Fruit fly (Drosophila melanogaster): ENCODE data around the gene Spindly.

Spindly gene

dm6 chr2L:3478034-3478880, 51.9 kb downstream of the Spindly start, which contains the start of gene Thor (continued):
- peak; percentile 57; the same call in 1 of the 3 replicates for TF ChIP-seq CG11695 (GFP tag; IDR thresholded peaks at IDR 0.05)
- TF ChIP-seq HLH54F (GFP tag; optimal IDR thresholded peaks at IDR 0.05) = peak; percentile 54
- TF ChIP-seq ase (GFP tag; IDR thresholded peaks at IDR 0.05) = peak; percentile 67; the same call in 2 of the 3 replicates
- peak; percentile 62 for TF ChIP-seq CG16863 (GFP tag; optimal IDR thresholded peaks at IDR 0.05)
- TF ChIP-seq CG6683 (GFP tag; optimal IDR thresholded peaks at IDR 0.05) = peak; percentile 51
- peak; percentile 76 for TF ChIP-seq CG1024 (GFP tag; IDR thresholded peaks at IDR 0.05)
- peak; percentile 54; the same call in 2 of the 3 replicates for TF ChIP-seq z (GFP tag; IDR thresholded peaks at IDR 0.05)
- TF ChIP-seq pros (GFP tag; optimal IDR thresholded peaks at IDR 0.05) = peak; percentile 68
- TF ChIP-seq CG11723 (GFP tag; optimal IDR thresholded peaks at IDR 0.05) = peak; percentile 50
- no peak for TF ChIP-seq Oli (tag; optimal IDR thresholded peaks at IDR 0.05)
- TF ChIP-seq hth (optimal IDR thresholded peaks at IDR 0.05) = no peak
- TF ChIP-seq wek (GFP tag; optimal IDR thresholded peaks at IDR 0.05) = peak; percentile 82
- no peak for TF ChIP-seq Dip2 (GFP tag; IDR thresholded peaks at IDR 0.05)
- peak in 1 of 2 experiments; percentile 6 for TF ChIP-seq Hr78 (GFP tag; optimal IDR thresholded peaks at IDR 0.05)
- TF ChIP-seq CG12236 (GFP tag; optimal IDR thresholded peaks at IDR 0.05) = peak; percentile 46
- no peak for TF ChIP-seq CG17186 (GFP tag; optimal IDR thresholded peaks at IDR 0.05)
- TF ChIP-seq CG1647 (GFP tag; optimal IDR thresholded peaks at IDR 0.05) = peak; percentile 69
- no peak for TF ChIP-seq CG15073 (GFP tag; optimal IDR thresholded peaks at IDR 0.05)
- peak; percentile 71 for TF ChIP-seq CG9932 (GFP tag; IDR thresholded peaks at IDR 0.05)
- TF ChIP-seq CG15011 (GFP tag; optimal IDR thresholded peaks at IDR 0.05) = peak; percentile 57
- peak; percentile 59 for TF ChIP-seq CG7556 (GFP tag; optimal IDR thresholded peaks at IDR 0.05)
- peak; percentile 49 for TF ChIP-seq Max (GFP tag; optimal IDR thresholded peaks at IDR 0.05)
- TF ChIP-seq pfk (GFP tag; optimal IDR thresholded peaks at IDR 0.05) = peak; percentile 29
- TF ChIP-seq Dad (GFP tag; optimal IDR thresholded peaks at IDR 0.05) = peak; percentile 68
- peak; percentile 94 for TF ChIP-seq CG10543 (GFP tag; optimal IDR thresholded peaks at IDR 0.05)
- peak; percentile 73; the same call in 1 of the 2 replicates for TF ChIP-seq tna (GFP tag; IDR thresholded peaks at IDR 0.05; ENCODE audit: partially characterized antibody)
- peak; percentile 91 for TF ChIP-seq CG42726 (GFP tag; IDR thresholded peaks at IDR 0.05; ENCODE audit: partially characterized antibody)
- TF ChIP-seq Hr51 (GFP tag; optimal IDR thresholded peaks at IDR 0.05) = peak; percentile 40 to 41
- peak; percentile 17 for TF ChIP-seq CG10565 (GFP tag; optimal IDR thresholded peaks at IDR 0.05)
- TF ChIP-seq peb (GFP tag; IDR thresholded peaks at IDR 0.05) = no peak
- TF ChIP-seq Lpt (GFP tag; optimal IDR thresholded peaks at IDR 0.05) = no peak
- TF ChIP-seq Sox102F (GFP tag; optimal IDR thresholded peaks at IDR 0.05) = peak; percentile 11
- no peak for TF ChIP-seq klu (GFP tag; IDR thresholded peaks at IDR 0.05)
- peak; percentile 87 for TF ChIP-seq CG13894 (tag; optimal IDR thresholded peaks at IDR 0.05)
- 0 out of 2 replicates have a peak, but pooled peaks have one; percentile 4 for TF ChIP-seq dimm (GFP tag; IDR thresholded peaks at IDR 0.05)
- TF ChIP-seq CG12769 (tag; optimal IDR thresholded peaks at IDR 0.05) = peak; percentile 82
- no peak for TF ChIP-seq E2f2 (GFP tag; IDR thresholded peaks at IDR 0.05)
- 0 out of 2 replicates have a peak, but pooled peaks have one; percentile 36 for TF ChIP-seq Scr (GFP tag; IDR thresholded peaks at IDR 0.05; ENCODE audit: partially characterized antibody)
- peak; percentile 87 for TF ChIP-seq CrebB (tag; optimal IDR thresholded peaks at IDR 0.05)
- peak; percentile 46; the same call in 1 of the 2 replicates for TF ChIP-seq CG3847 (GFP tag; IDR thresholded peaks at IDR 0.05)
- peak; percentile 25 for TF ChIP-seq emc (GFP tag; optimal IDR thresholded peaks at IDR 0.05)
- peak; percentile 40; the same call in 1 of the 2 replicates for TF ChIP-seq CG14441 (GFP tag; IDR thresholded peaks at IDR 0.05)
- peak; percentile 40 for TF ChIP-seq CG4424 (GFP tag; optimal IDR thresholded peaks at IDR 0.05)
- TF ChIP-seq CG30020 (tag; optimal IDR thresholded peaks at IDR 0.05) = no peak
- TF ChIP-seq HHEX (GFP tag; optimal IDR thresholded peaks at IDR 0.05) = peak; percentile 78
- TF ChIP-seq HmgD (GFP tag; optimal IDR thresholded peaks at IDR 0.05) = peak; percentile 82
- no peak for TF ChIP-seq cato (GFP tag; optimal IDR thresholded peaks at IDR 0.05; ENCODE audit: borderline replicate concordance)
- peak; percentile 47; the same call in 1 of the 2 replicates for TF ChIP-seq hbn (GFP tag; IDR thresholded peaks at IDR 0.05; ENCODE audit: partially characterized antibody)

Data from whole organism, embryonic.